Fruit fly (Drosophila melanogaster) whole organism, embryonic: Measurements from ENCODE around the gene SamDC.

Source experiments
- Adf1 ChIP-seq: fragments of 200-800 bp; sonication (Bioruptor generic); IDR thresholded peaks from 2 replicates; pipeline ENCODE4 v1.3.6; 2022; ENCODE audit warnings: missing biosample characterization, missing genetic modification characterization
- Asciz ChIP-seq: fragments of 200-800 bp; sonication (Bioruptor generic); optimal IDR thresholded peaks from 2 replicates; lab custom pipeline; 2017; ENCODE audit warnings: missing biosample characterization, mild to moderate bottlenecking, missing genetic modification characterization, missing genetic modification reagents
- Atf-2 ChIP-seq: fragments of 200-800 bp; sonication (Bioruptor generic); optimal IDR thresholded peaks from 2 replicates; lab custom pipeline; 2016; ENCODE audit warnings: missing biosample characterization, missing genetic modification characterization
- CG10366 ChIP-seq: fragments of 200-800 bp; sonication (Bioruptor generic); IDR thresholded peaks from 2 replicates; pipeline ENCODE4 v1.3.6; 2022; ENCODE audit warnings: missing biosample characterization, missing genetic modification characterization
- CG12659 ChIP-seq: fragments of 200-800 bp; sonication (Bioruptor generic); optimal IDR thresholded peaks from 3 replicates; lab custom pipeline; 2017; ENCODE audit warnings: mild to moderate bottlenecking, missing biosample characterization, missing genetic modification reagents, missing genetic modification characterization
- CG12942 ChIP-seq: fragments of 200-800 bp; sonication (Bioruptor generic); optimal IDR thresholded peaks from 3 replicates; lab custom pipeline; 2016; ENCODE audit warnings: missing biosample characterization, missing genetic modification characterization
- CG14710 ChIP-seq: fragments of 200-800 bp; sonication (Bioruptor generic); optimal IDR thresholded peaks from 3 replicates; lab custom pipeline; 2019; ENCODE audit warnings: missing biosample characterization, mild to moderate bottlenecking, missing genetic modification characterization, moderate library complexity
- CG15269 ChIP-seq: fragments of 200-800 bp; sonication (Bioruptor generic); optimal IDR thresholded peaks from 2 replicates; lab custom pipeline; 2018; ENCODE audit warnings: missing biosample characterization, mild to moderate bottlenecking, missing genetic modification characterization, moderate library complexity
- CG16815 ChIP-seq: fragments of 200-800 bp; sonication (Bioruptor generic); optimal IDR thresholded peaks from 3 replicates; lab custom pipeline; 2017; ENCODE audit warnings: missing biosample characterization, mild to moderate bottlenecking, missing genetic modification characterization
- CG17385 ChIP-seq: fragments of 200-800 bp; sonication (Bioruptor generic); optimal IDR thresholded peaks from 3 replicates; lab custom pipeline; 2018; ENCODE audit warnings: missing biosample characterization, mild to moderate bottlenecking, missing genetic modification characterization
- CG1792 ChIP-seq: fragments of 200-800 bp; sonication (Bioruptor generic); optimal IDR thresholded peaks from 2 replicates; lab custom pipeline; 2016; ENCODE audit warnings: missing biosample characterization, missing genetic modification characterization
- CG18599 ChIP-seq: fragments of 200-800 bp; sonication (Bioruptor generic); optimal IDR thresholded peaks from 3 replicates; lab custom pipeline; 2017; ENCODE audit warnings: missing biosample characterization, missing genetic modification characterization, mild to moderate bottlenecking, moderate library complexity, missing genetic modification reagents
- CG18764 ChIP-seq: fragments of 200-800 bp; sonication (Bioruptor generic); optimal IDR thresholded peaks from 3 replicates; lab custom pipeline; 2016; ENCODE audit warnings: missing biosample characterization, missing genetic modification characterization
- CG2120 ChIP-seq: fragments of 200-800 bp; sonication (Bioruptor generic); optimal IDR thresholded peaks from 3 replicates; lab custom pipeline; 2016; ENCODE audit warnings: missing biosample characterization, missing genetic modification characterization
- CG31365 ChIP-seq: fragments of 200-800 bp; sonication (Bioruptor generic); optimal IDR thresholded peaks from 2 replicates; lab custom pipeline; 2018; ENCODE audit warnings: missing biosample characterization, mild to moderate bottlenecking, missing genetic modification characterization
- CG32772 ChIP-seq: fragments of 200-800 bp; sonication (Bioruptor generic); IDR thresholded peaks from 2 replicates; pipeline ENCODE4 v1.3.6; 2022; ENCODE audit warnings: missing biosample characterization, missing genetic modification characterization
- CG34224 ChIP-seq: fragments of 200-800 bp; sonication (Bioruptor generic); IDR thresholded peaks from 3 replicates; pipeline ENCODE4 v1.3.6; 2022; ENCODE audit warnings: missing biosample characterization, missing genetic modification characterization; ENCODE audit not compliant: partially characterized antibody
- CG4424 ChIP-seq: fragments of 200-800 bp; sonication (Bioruptor generic); optimal IDR thresholded peaks from 3 replicates; lab custom pipeline; 2016; ENCODE audit warnings: missing biosample characterization, missing genetic modification characterization
- CG4707 ChIP-seq: fragments of 200-800 bp; sonication (Bioruptor generic); optimal IDR thresholded peaks from 2 replicates; lab custom pipeline; 2018; ENCODE audit warnings: missing biosample characterization, mild to moderate bottlenecking, missing genetic modification characterization, moderate library complexity
- CG7271 ChIP-seq: fragments of 200-800 bp; sonication (Bioruptor generic); optimal IDR thresholded peaks from 2 replicates; lab custom pipeline; 2018; ENCODE audit warnings: missing biosample characterization, mild to moderate bottlenecking, missing genetic modification characterization, moderate library complexity
- CG8924 ChIP-seq: fragments of 200-800 bp; optimal IDR thresholded peaks from 3 replicates; lab custom pipeline; 2019; ENCODE audit warnings: missing biosample characterization, mild to moderate bottlenecking, missing genetic modification characterization, moderate library complexity
- Chrac-16 ChIP-seq: fragments of 200-800 bp; sonication (Bioruptor generic); optimal IDR thresholded peaks from 3 replicates; lab custom pipeline; 2016; ENCODE audit warnings: missing biosample characterization, missing genetic modification characterization
- D ChIP-seq, 2 experiments: fragments of 200-800 bp in 1 of 2; fragments of >200 bp in 1 of 2; sonication (Bioruptor generic) in 1 of 2; optimal IDR thresholded peaks; 2 replicates in 1 of 2; 3 replicates in 1 of 2; lab custom pipeline; 2017; ENCODE audit warnings: mild to moderate bottlenecking in 1 of 2, missing biosample characterization in 1 of 2, missing genetic modification characterization in 1 of 2, missing genetic modification reagents in 1 of 2
- Dll ChIP-seq: fragments of 200-800 bp; sonication (Bioruptor generic); IDR thresholded peaks from 4 replicates; pipeline ENCODE4 v1.3.6; 2022; ENCODE audit warnings: missing biosample characterization, missing genetic modification characterization; ENCODE audit not compliant: partially characterized antibody
- Hr3 ChIP-seq: fragments of 200-800 bp; sonication (Bioruptor generic); optimal IDR thresholded peaks from 3 replicates; lab custom pipeline; 2016; ENCODE audit warnings: missing biosample characterization, missing genetic modification characterization
- Jarid2 ChIP-seq: fragments of 200-800 bp; sonication (Bioruptor generic); optimal IDR thresholded peaks from 3 replicates; lab custom pipeline; 2017; ENCODE audit warnings: mild to moderate bottlenecking, missing biosample characterization, missing genetic modification reagents, missing genetic modification characterization
- Lhr ChIP-seq: fragments of 200-800 bp; sonication (Bioruptor generic); optimal IDR thresholded peaks from 3 replicates; lab custom pipeline; 2017; ENCODE audit warnings: mild to moderate bottlenecking, missing biosample characterization, missing genetic modification reagents, missing genetic modification characterization
- Med ChIP-seq: fragments of 200-800 bp; sonication (Bioruptor generic); peaks from one replicate; lab custom pipeline; 2016; ENCODE audit warnings: missing biosample characterization, missing genetic modification characterization, mild to moderate bottlenecking, inconsistent platforms, moderate library complexity
- Sin3A ChIP-seq: fragments of >200 bp; optimal IDR thresholded peaks from 2 replicates; lab custom pipeline; 2018
- abd-A ChIP-seq: fragments of 200-800 bp; sonication (Bioruptor generic); optimal IDR thresholded peaks from 3 replicates; lab custom pipeline; 2019; ENCODE audit warnings: missing biosample characterization, mild to moderate bottlenecking, missing genetic modification characterization, moderate library complexity
- ap ChIP-seq: fragments of 200-800 bp; sonication (Bioruptor generic); IDR thresholded peaks from 2 replicates; pipeline ENCODE4 v1.3.6; 2022; ENCODE audit warnings: missing biosample characterization, missing genetic modification characterization
- bigmax ChIP-seq: fragments of 200-800 bp; sonication (Bioruptor generic); optimal IDR thresholded peaks from 2 replicates; lab custom pipeline; 2018; ENCODE audit warnings: missing biosample characterization, mild to moderate bottlenecking, missing genetic modification characterization
- br ChIP-seq: fragments of >200 bp; optimal IDR thresholded peaks from 2 replicates; lab custom pipeline; 2017
- cas ChIP-seq: fragments of 200-800 bp; sonication (Bioruptor generic); IDR thresholded peaks from 2 replicates; pipeline ENCODE4 v1.3.6; 2022; ENCODE audit warnings: missing biosample characterization, missing genetic modification characterization
- chinmo ChIP-seq: fragments of 200-800 bp; sonication (Bioruptor generic); IDR thresholded peaks from 4 replicates; pipeline ENCODE4 v1.3.6; 2022; ENCODE audit warnings: missing biosample characterization, missing genetic modification characterization; ENCODE audit not compliant: partially characterized antibody
- chm ChIP-seq: fragments of 200-800 bp; sonication (Bioruptor generic); IDR thresholded peaks from 2 replicates; pipeline ENCODE4 v1.3.6; 2022; ENCODE audit warnings: missing biosample characterization, missing genetic modification characterization
- chn ChIP-seq: fragments of 200-800 bp; sonication (Bioruptor generic); optimal IDR thresholded peaks from 2 replicates; lab custom pipeline; 2016; ENCODE audit warnings: missing biosample characterization, missing genetic modification characterization
- ci ChIP-seq: fragments of 200-800 bp; sonication (Bioruptor generic); IDR thresholded peaks from 3 replicates; pipeline ENCODE4 v1.3.6; 2022; ENCODE audit warnings: missing biosample characterization, missing genetic modification characterization
- crc ChIP-seq: fragments of 200-800 bp; sonication (Bioruptor generic); optimal IDR thresholded peaks from 2 replicates; lab custom pipeline; 2016; ENCODE audit warnings: missing biosample characterization, missing genetic modification characterization
- crol ChIP-seq: fragments of 200-800 bp; sonication (Bioruptor generic); IDR thresholded peaks from 2 replicates; pipeline ENCODE4 v1.3.6; 2022; ENCODE audit warnings: missing biosample characterization, missing genetic modification characterization
- danr ChIP-seq: fragments of 200-800 bp; sonication (Bioruptor generic); IDR thresholded peaks from 2 replicates; pipeline ENCODE4 v1.3.6; 2022; ENCODE audit warnings: missing biosample characterization, missing genetic modification characterization
- fd3F ChIP-seq: fragments of 200-800 bp; sonication (Bioruptor generic); optimal IDR thresholded peaks from 2 replicates; lab custom pipeline; 2018; ENCODE audit warnings: missing biosample characterization, mild to moderate bottlenecking, missing genetic modification characterization, moderate library complexity
- fd96Cb ChIP-seq: fragments of 200-800 bp; sonication (Bioruptor generic); optimal IDR thresholded peaks from 2 replicates; lab custom pipeline; 2018; ENCODE audit warnings: missing biosample characterization, mild to moderate bottlenecking, missing genetic modification characterization, moderate library complexity
- fru ChIP-seq: fragments of >200 bp; optimal IDR thresholded peaks from 2 replicates; lab custom pipeline; 2017
- jumu ChIP-seq: fragments of 200-800 bp; sonication (Bioruptor generic); optimal IDR thresholded peaks from 3 replicates; lab custom pipeline; 2016; ENCODE audit warnings: missing biosample characterization, missing genetic modification characterization
- nom ChIP-seq: fragments of 200-800 bp; sonication (Bioruptor generic); optimal IDR thresholded peaks from 2 replicates; lab custom pipeline; 2017; ENCODE audit warnings: missing biosample characterization, missing genetic modification characterization, mild to moderate bottlenecking, moderate library complexity, missing genetic modification reagents
- odd ChIP-seq: fragments of 200-800 bp; sonication (Bioruptor generic); optimal IDR thresholded peaks from 2 replicates; lab custom pipeline; 2017; ENCODE audit warnings: missing biosample characterization, mild to moderate bottlenecking, missing genetic modification characterization
- slp2 ChIP-seq: fragments of 200-800 bp; sonication (Bioruptor generic); optimal IDR thresholded peaks from 2 replicates; lab custom pipeline; 2016; ENCODE audit warnings: missing biosample characterization, missing genetic modification characterization
- sna ChIP-seq: fragments of 200-800 bp; sonication (Bioruptor generic); IDR thresholded peaks from 2 replicates; pipeline ENCODE4 v1.3.6; 2022; ENCODE audit warnings: missing biosample characterization, missing genetic modification characterization; ENCODE audit not compliant: partially characterized antibody
- toy ChIP-seq: fragments of 200-800 bp; sonication (Bioruptor generic); IDR thresholded peaks from 2 replicates; pipeline ENCODE4 v1.3.6; 2022; ENCODE audit warnings: missing biosample characterization, missing genetic modification characterization
- vvl ChIP-seq: fragments of 200-800 bp; sonication (Bioruptor generic); IDR thresholded peaks from 2 replicates; pipeline ENCODE4 v1.3.6; 2022; ENCODE audit warnings: missing biosample characterization, missing genetic modification characterization
- zfh2 ChIP-seq: fragments of 200-800 bp; sonication (Bioruptor generic); optimal IDR thresholded peaks from 2 replicates; lab custom pipeline; 2016; ENCODE audit warnings: missing biosample characterization, missing genetic modification characterization

Gene SamDC

dm6 chr2L:10356508-10356907, 17.3 kb downstream of the SamDC start, which contains the start of the genes CtsL4 and ClpP (continued):
- TF ChIP-seq CG34224 (GFP tag; lab: Robert Waterston, UW) (no peak), Jarid2 (GFP tag; lab: Kevin White, UChicago) (no peak), vvl (GFP tag; lab: Robert Waterston, UW) (peak; percentile 74), danr (GFP tag; lab: Robert Waterston, UW) (no peak), bigmax (GFP tag; lab: Kevin White, UChicago) (peak; percentile 12), Med (GFP tag; lab: Kevin White, UChicago) (peak; percentile 77), CG18764 (GFP tag; lab: Kevin White, UChicago) (peak; percentile 17), Sin3A (lab: Kevin White, UChicago) (no peak), Asciz (GFP tag; lab: Kevin White, UChicago) (no peak), crol (GFP tag; lab: Robert Waterston, UW) (no peak), fd96Cb (tag; lab: Kevin White, UChicago) (peak; percentile 37), CG18599 (no peak), fd3F (GFP tag; lab: Kevin White, UChicago) (peak; percentile 42), toy (GFP tag; lab: Robert Waterston, UW) (no peak), CG12659 (GFP tag; lab: Kevin White, UChicago) (peak; percentile 76), Lhr (GFP tag; lab: Kevin White, UChicago) (peak; percentile 62), crc (no peak), Dll (GFP tag; lab: Robert Waterston, UW) (no peak), CG32772 (GFP tag; lab: Robert Waterston, UW) (no peak), CG1792 (GFP tag; lab: Kevin White, UChicago) (no peak), ap (GFP tag; lab: Robert Waterston, UW) (no peak), CG2120 (peak; percentile 64), zfh2 (GFP tag; lab: Kevin White, UChicago) (peak; percentile 33), CG8924 (peak; percentile 59), Adf1 (GFP tag; lab: Robert Waterston, UW) (no peak), CG17385 (GFP tag; lab: Kevin White, UChicago) (peak; percentile 39), CG4424 (GFP tag; lab: Kevin White, UChicago) (peak; percentile 35), fru (lab: Kevin White, UChicago) (no peak), CG10366 (peak; percentile 38; the same call in 1 of the 2 replicates), D (optimal IDR thresholded peaks at IDR 0.05; lab: Kevin White, UChicago) (no peak), D (GFP tag; optimal IDR thresholded peaks at IDR 0.05; lab: Kevin White, UChicago) (peak; percentile 35), abd-A (tag; lab: Kevin White, UChicago) (no peak), odd (GFP tag; lab: Kevin White, UChicago) (no peak), chn (GFP tag; lab: Kevin White, UChicago) (peak; percentile 13), CG31365 (no peak), CG15269 (no peak), Chrac-16 (GFP tag; lab: Kevin White, UChicago) (peak; percentile 52), cas (GFP tag; lab: Robert Waterston, UW) (no peak), CG16815 (GFP tag; lab: Kevin White, UChicago) (no peak), chinmo (no peak), nom (GFP tag; lab: Kevin White, UChicago) (no peak), ci (GFP tag; lab: Robert Waterston, UW) (peak; percentile 49; the same call in 1 of the 3 replicates), slp2 (GFP tag; lab: Kevin White, UChicago) (no peak), Hr3 (GFP tag; lab: Kevin White, UChicago) (peak; percentile 51), CG12942 (peak; percentile 1), jumu (GFP tag; lab: Kevin White, UChicago) (no peak), CG14710 (tag; lab: Kevin White, UChicago) (peak; percentile 67), CG4707 (no peak), chm (GFP tag; lab: Robert Waterston, UW) (peak; percentile 64; the same call in 1 of the 2 replicates), CG7271 (tag; lab: Kevin White, UChicago) (peak; percentile 8), br (lab: Kevin White, UChicago) (no peak), sna (GFP tag; lab: Robert Waterston, UW) (no peak), Atf-2 (GFP tag; lab: Kevin White, UChicago) (no peak)
